Worm (Caenorhabditis elegans): Measurements from ENCODE around the gene lgc-4.
A peak's percentile ranks its signal among the peaks of the same experiment; 100 is the strongest.

The lgc-4 gene

DNA sequence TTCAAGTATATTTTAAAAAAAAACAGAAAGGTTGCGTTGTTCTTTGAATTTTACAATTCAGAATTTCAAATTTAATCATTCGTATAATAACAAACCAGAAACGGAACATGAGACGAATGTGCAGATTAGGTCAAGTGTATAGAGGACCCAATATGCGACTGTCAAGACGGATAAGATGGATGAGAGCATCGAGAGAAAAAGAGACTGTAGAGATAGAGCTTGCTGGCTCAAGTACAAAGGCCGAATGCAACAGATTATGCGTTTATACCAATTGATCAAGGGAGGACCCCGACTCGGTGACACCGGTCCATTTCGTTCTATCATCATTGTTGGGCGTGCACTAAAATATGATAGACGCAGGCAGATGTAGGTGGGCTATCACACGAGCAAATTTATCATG is 11.7 kb downstream of the lgc-4 start:
- TF ChIP-seq lsy-2 (tag; optimal IDR thresholded peaks at IDR 0.05) (no peak), grh-1 (GFP tag; IDR thresholded peaks at IDR 0.05) (no peak), nhr-28 (tag; optimal IDR thresholded peaks at IDR 0.05) (no peak), fkh-4 (tag; optimal IDR thresholded peaks at IDR 0.05; ENCODE audit: borderline replicate concordance) (no peak), ceh-8 (GFP tag; optimal IDR thresholded peaks at IDR 0.05) (no peak), hpl-2 (GFP tag; optimal IDR thresholded peaks at IDR 0.05) (no peak), lin-15B (tag; optimal IDR thresholded peaks at IDR 0.05) (no peak), fkh-8 (tag; optimal IDR thresholded peaks at IDR 0.05) (no peak), hlh-4 (tag; optimal IDR thresholded peaks at IDR 0.05) (no peak), hlh-17 (GFP tag; optimal IDR thresholded peaks at IDR 0.05; ENCODE audit: borderline replicate concordance) (no peak), vab-15 (tag; optimal IDR thresholded peaks at IDR 0.05) (no peak), F16B12.6 (tag; optimal IDR thresholded peaks at IDR 0.05) (no peak), isw-1 (GFP tag; IDR thresholded peaks at IDR 0.05) (no peak), C16A3.4 (tag; optimal IDR thresholded peaks at IDR 0.05) (no peak), unc-86 (tag; optimal IDR thresholded peaks at IDR 0.05) (no peak), unc-130 (tag; optimal IDR thresholded peaks at IDR 0.05) (no peak), aly-2 (tag; optimal IDR thresholded peaks at IDR 0.05) (no peak)

DNA sequence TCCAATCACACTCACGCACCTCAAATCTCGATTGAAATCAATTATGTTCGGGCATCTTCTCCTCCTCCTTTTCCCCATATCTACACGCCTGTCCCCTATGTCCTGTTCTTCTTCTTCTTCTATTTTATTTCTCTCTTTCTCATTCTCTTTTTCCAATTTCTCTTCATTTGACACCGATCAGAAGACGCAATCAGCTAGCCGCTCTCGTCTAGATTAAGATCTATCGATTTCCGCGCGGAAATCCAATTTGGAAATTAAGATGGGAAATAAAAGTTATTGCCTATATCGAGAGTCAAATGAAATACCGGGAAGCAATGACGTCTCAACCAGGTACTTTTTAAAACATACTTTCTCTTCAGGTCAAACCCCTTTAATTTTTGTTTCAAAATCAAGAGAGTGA is 13.6 kb downstream of the lgc-4 start:
- peak; percentile 84 for TF ChIP-seq lin-14 (GFP tag; optimal IDR thresholded peaks at IDR 0.05)
- no peak for TF ChIP-seq nhr-77 (tag; optimal IDR thresholded peaks at IDR 0.05)
- TF ChIP-seq lsy-2 (tag; optimal IDR thresholded peaks at IDR 0.05), result no peak
- TF ChIP-seq lin-35 (GFP tag; optimal IDR thresholded peaks at IDR 0.05), result no peak
- peak; percentile 23 for TF ChIP-seq nhr-71 (tag; optimal IDR thresholded peaks at IDR 0.05)
- TF ChIP-seq ets-5 (GFP tag; IDR thresholded peaks at IDR 0.05), result no peak
- TF ChIP-seq snu-23 (GFP tag; optimal IDR thresholded peaks at IDR 0.05), result peak; percentile 35
- TF ChIP-seq ceh-82 (tag; optimal IDR thresholded peaks at IDR 0.05), result no peak
- TF ChIP-seq nhr-85 (tag), result peak; percentile 85
- no peak for TF ChIP-seq nhr-28 (tag; optimal IDR thresholded peaks at IDR 0.05)
- TF ChIP-seq hpl-2 (GFP tag; optimal IDR thresholded peaks at IDR 0.05), result no peak
- no peak for TF ChIP-seq aly-2 (tag; optimal IDR thresholded peaks at IDR 0.05)
- TF ChIP-seq hlh-17 (GFP tag; optimal IDR thresholded peaks at IDR 0.05; ENCODE audit: borderline replicate concordance), result no peak
- TF ChIP-seq nhr-237 (tag; optimal IDR thresholded peaks at IDR 0.05), result no peak
- TF ChIP-seq elt-3 (tag; optimal IDR thresholded peaks at IDR 0.05), result peak in 1 of 6 experiments; percentile 23
- TF ChIP-seq blmp-1 (tag; optimal IDR thresholded peaks at IDR 0.05), result peak; percentile 81
- TF ChIP-seq pax-3 (tag; optimal IDR thresholded peaks at IDR 0.05), result no peak
- no peak for TF ChIP-seq tlp-1 (tag; optimal IDR thresholded peaks at IDR 0.05)
- no peak for TF ChIP-seq sox-4 (tag; optimal IDR thresholded peaks at IDR 0.05)
- no peak for TF ChIP-seq unc-30 (tag; optimal IDR thresholded peaks at IDR 0.05)
- TF ChIP-seq lin-39 (tag; optimal IDR thresholded peaks at IDR 0.05), result no peak
- no peak for TF ChIP-seq skn-1 (tag; optimal IDR thresholded peaks at IDR 0.05)
- no peak for TF ChIP-seq tbx-2 (tag; optimal IDR thresholded peaks at IDR 0.05)
- TF ChIP-seq alr-1 (tag; optimal IDR thresholded peaks at IDR 0.05; ENCODE audit: borderline replicate concordance), result no peak
- TF ChIP-seq nhr-20 (tag; optimal IDR thresholded peaks at IDR 0.05), result peak; percentile 26
- peak; percentile 37 for TF ChIP-seq rnt-1 (tag; optimal IDR thresholded peaks at IDR 0.05)
- no peak for TF ChIP-seq Y116A8C.19 (tag; optimal IDR thresholded peaks at IDR 0.05; ENCODE audit: borderline replicate concordance)
- peak; percentile 2 for TF ChIP-seq nhr-90 (tag; optimal IDR thresholded peaks at IDR 0.05; ENCODE audit: poor library complexity)
- TF ChIP-seq hlh-4 (tag; optimal IDR thresholded peaks at IDR 0.05), result no peak
- TF ChIP-seq fkh-4 (tag; optimal IDR thresholded peaks at IDR 0.05; ENCODE audit: borderline replicate concordance), result no peak

DNA sequence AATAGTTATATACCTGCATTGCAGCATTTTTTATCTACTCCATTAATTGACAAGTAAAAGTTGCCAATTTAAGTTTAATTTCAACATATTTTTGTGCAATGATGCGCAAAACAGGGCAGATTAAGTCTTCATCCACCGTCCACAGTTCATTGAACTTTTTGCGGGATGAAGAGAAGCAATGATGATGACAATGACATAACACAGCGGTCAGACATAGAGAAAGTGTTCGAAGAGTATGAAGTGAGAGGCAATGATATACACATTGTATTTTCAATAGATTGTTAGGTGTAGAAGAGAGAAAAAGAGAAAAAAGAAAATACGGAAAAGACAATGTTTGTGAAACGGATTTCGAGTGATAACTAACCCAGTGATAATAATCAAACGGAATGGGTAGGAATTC is 15.1 kb downstream of the lgc-4 start:
- TF ChIP-seq elt-3 (tag; optimal IDR thresholded peaks at IDR 0.05) (peak in 1 of 6 experiments; percentile 9), blmp-1 (tag; optimal IDR thresholded peaks at IDR 0.05) (peak; percentile 87), mep-1 (tag; optimal IDR thresholded peaks at IDR 0.05) (peak; percentile 32), lin-14 (GFP tag; optimal IDR thresholded peaks at IDR 0.05) (peak; percentile 39), lin-35 (GFP tag; optimal IDR thresholded peaks at IDR 0.05) (no peak), skn-1 (tag; optimal IDR thresholded peaks at IDR 0.05) (peak; percentile 21), nhr-71 (tag; optimal IDR thresholded peaks at IDR 0.05) (no peak)

Measured in whole organism, L1 larva.